Worm (Caenorhabditis elegans) whole organism, dauer: ENCODE results near the gene fbxa-15.
"Not testable (repeated sequence)": the region's sequence is repeated elsewhere in the genome, so short reads cannot be mapped to it uniquely, and the experiment has no call there.

Experiments
- unc-62 ChIP-seq: sonication (generic microtip); optimal IDR thresholded peaks from 2 replicates; lab custom pipeline; 2017; ENCODE audit warnings: missing biosample characterization, missing genetic modification reagents, missing genetic modification characterization

The fbxa-15 gene

ce11 chrIII:1321561-1321960 is at the start of gene fbxa-15:
Gene fbxa-15 (minus strand): TSS chrIII:1321661.
- no peak for TF ChIP-seq unc-62

- TF ChIP-seq unc-62 = no peak
Observed at ce11 chrIII:1359669-1360068, 38.2 kb upstream of the fbxa-15 start, which contains the start of gene Y82E9BR.9. Gene Y82E9BR.9 (minus strand): TSS chrIII:1359769.

ce11 chrIII:1357973-1358372 is 36.5 kb upstream of the fbxa-15 start, which contains the start of gene Y82E9BR.8:
Gene Y82E9BR.8 (minus strand): TSS chrIII:1358073.
- not testable (repeated sequence) for TF ChIP-seq unc-62

- no peak for TF ChIP-seq unc-62
Observed at ce11 chrIII:1355320-1355719, 33.9 kb upstream of the fbxa-15 start, which contains the start of gene Y82E9BL.1. Gene Y82E9BL.1 (minus strand): TSS chrIII:1355420.

- TF ChIP-seq unc-62 = no peak
Observed at ce11 chrIII:1354523-1354922, 33.1 kb upstream of the fbxa-15 start.

ce11 chrIII:1350745-1351144 is 29.3 kb upstream of the fbxa-15 start, which contains the start of gene Y82E9BL.3:
Gene Y82E9BL.3 (minus strand): TSS chrIII:1350845.
- no peak for TF ChIP-seq unc-62

- TF ChIP-seq unc-62 = no peak
Observed at ce11 chrIII:1349313-1349712, 27.9 kb upstream of the fbxa-15 start, which contains the start of gene fbxa-25. Gene fbxa-25 (minus strand): TSS chrIII:1349450.

- no peak for TF ChIP-seq unc-62
Observed at ce11 chrIII:1347539-1347938, 26.1 kb upstream of the fbxa-15 start, which contains the start of gene Y82E9BL.5. Gene Y82E9BL.5 (minus strand): TSS chrIII:1347639.

ce11 chrIII:1347003-1347402 is 25.5 kb upstream of the fbxa-15 start:
- no peak for TF ChIP-seq unc-62

- no peak for TF ChIP-seq unc-62
Observed at ce11 chrIII:1345694-1346093, 24.2 kb upstream of the fbxa-15 start, which contains the start of gene Y82E9BL.6. Gene Y82E9BL.6 (minus strand): TSS chrIII:1345794.

- no peak for TF ChIP-seq unc-62
Observed at ce11 chrIII:1342919-1343419, 21.5 kb upstream of the fbxa-15 start, which contains the start of gene fbxa-27. Gene fbxa-27 (plus strand): TSS chrIII:1342969.

ce11 chrIII:1342488-1342887 is 21.0 kb upstream of the fbxa-15 start, which contains the start of gene fbxa-26:
Gene fbxa-26 (minus strand): TSS chrIII:1342522.
- no peak for TF ChIP-seq unc-62

- TF ChIP-seq unc-62 = no peak
Observed at ce11 chrIII:1340240-1340639, 18.8 kb upstream of the fbxa-15 start, which contains the start of gene fbxa-5. Gene fbxa-5 (minus strand): TSS chrIII:1340340.

ce11 chrIII:1331894-1332293 is 10.4 kb upstream of the fbxa-15 start, which contains the start of gene Y82E9BL.19:
Gene Y82E9BL.19 (plus strand): TSS chrIII:1332016.
- no peak for TF ChIP-seq unc-62

- no peak for TF ChIP-seq unc-62
Observed at ce11 chrIII:1326490-1326889, 5.0 kb upstream of the fbxa-15 start, which contains the start of gene Y82E9BL.18. Gene Y82E9BL.18 (plus strand): TSS chrIII:1326790.

- no peak for TF ChIP-seq unc-62
Observed at ce11 chrIII:1324513-1324912, 3.1 kb upstream of the fbxa-15 start, which contains the start of gene fbxa-14. Gene fbxa-14 (minus strand): TSS chrIII:1324613.

ce11 chrIII:1323555-1323954 is 2.1 kb upstream of the fbxa-15 start:
- no peak for TF ChIP-seq unc-62

- TF ChIP-seq unc-62 = no peak
Observed at ce11 chrIII:1315038-1315437, 6.4 kb downstream of the fbxa-15 start, which contains the start of the genes fbxa-80 and fbxa-19. Gene fbxa-80 (minus strand): TSS chrIII:1315210. Gene fbxa-19 (plus strand): TSS chrIII:1315401.
